Worm (Caenorhabditis elegans): ENCODE results near the gene F26D2.15.

The F26D2.15 gene

ce11 chrV:16459377-16459776, 21.7 kb downstream of the F26D2.15 start:
- TF ChIP-seq nhr-12 (tag; optimal IDR thresholded peaks at IDR 0.05) (no peak), tbx-8 (GFP tag; optimal IDR thresholded peaks at IDR 0.05) (no peak), snpc-4 (tag; optimal IDR thresholded peaks at IDR 0.05) (no peak), ztf-11 (tag; optimal IDR thresholded peaks at IDR 0.05) (no peak), mep-1 (tag; optimal IDR thresholded peaks at IDR 0.05) (no peak)

ce11 chrV:16460866-16461265, 23.2 kb downstream of the F26D2.15 start, which contains the start of gene srh-142:
Gene srh-142 (minus strand): TSS chrV:16460966.
- TF ChIP-seq ceh-83 (GFP tag; optimal IDR thresholded peaks at IDR 0.05) (no peak), lin-13 (tag; optimal IDR thresholded peaks at IDR 0.05) (no peak), lin-32 (GFP tag; optimal IDR thresholded peaks at IDR 0.05) (no peak), ham-2 (GFP tag; optimal IDR thresholded peaks at IDR 0.05) (no peak), sptf-1 (tag; optimal IDR thresholded peaks at IDR 0.05) (no peak), lsy-2 (tag; optimal IDR thresholded peaks at IDR 0.05) (no peak), elt-3 (tag; optimal IDR thresholded peaks at IDR 0.05) (no peak), ces-1 (GFP tag; optimal IDR thresholded peaks at IDR 0.05) (no peak), sem-2 (GFP tag; optimal IDR thresholded peaks at IDR 0.05) (no peak), unc-39 (tag; optimal IDR thresholded peaks at IDR 0.05) (no peak), nhr-12 (tag; optimal IDR thresholded peaks at IDR 0.05) (no peak)

DNA sequence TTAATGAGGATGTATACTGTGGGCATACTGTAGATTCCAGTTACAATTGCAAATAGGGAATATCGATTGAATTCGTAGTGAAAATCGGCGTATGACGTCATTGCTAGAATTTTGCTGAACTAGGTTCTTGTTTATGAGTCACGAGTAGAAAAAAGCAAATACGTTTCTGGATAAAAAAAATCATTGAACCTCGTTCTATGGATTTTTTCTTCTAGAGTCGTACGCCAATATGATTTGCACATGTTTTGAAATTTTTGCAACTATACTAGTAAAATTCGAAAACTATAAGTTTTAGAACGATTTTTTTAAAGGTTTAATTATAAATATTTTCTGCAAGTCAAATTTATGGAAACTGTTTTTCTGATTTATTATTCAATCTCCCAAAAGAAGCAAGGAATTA, 30.2 kb downstream of the F26D2.15 start, which contains the start of gene sru-44:
Gene sru-44, minus strand, starts transcription at position 101 of the 400 bp plus-strand sequence.
- no peak for TF ChIP-seq unc-62 (GFP tag; optimal IDR thresholded peaks at IDR 0.05)
- no peak for TF ChIP-seq unc-120 (tag; optimal IDR thresholded peaks at IDR 0.05; ENCODE audit: poor library complexity, severe bottlenecking)
- TF ChIP-seq lin-32 (GFP tag; optimal IDR thresholded peaks at IDR 0.05), result no peak
- TF ChIP-seq pha-4 (tag; optimal IDR thresholded peaks at IDR 0.05), result no peak
- no peak for TF ChIP-seq sem-2 (GFP tag; optimal IDR thresholded peaks at IDR 0.05)
- TF ChIP-seq bed-3 (GFP tag; optimal IDR thresholded peaks at IDR 0.05), result no peak
- no peak for TF ChIP-seq hlh-1 (tag; optimal IDR thresholded peaks at IDR 0.05)
- TF ChIP-seq blmp-1 (tag; optimal IDR thresholded peaks at IDR 0.05), result no peak
- no peak for TF ChIP-seq nhr-28 (tag; optimal IDR thresholded peaks at IDR 0.05)
- no peak for TF ChIP-seq ham-2 (GFP tag; optimal IDR thresholded peaks at IDR 0.05)
- TF ChIP-seq tbx-8 (GFP tag; optimal IDR thresholded peaks at IDR 0.05), result no peak

ce11 chrV:16470916-16471315, 33.3 kb downstream of the F26D2.15 start, which contains the start of gene srh-138:
Gene srh-138 (minus strand): TSS chrV:16471016.
- no peak for TF ChIP-seq ztf-11 (tag; optimal IDR thresholded peaks at IDR 0.05)
- no peak for TF ChIP-seq nhr-76 (tag; optimal IDR thresholded peaks at IDR 0.05)
- no peak for TF ChIP-seq elt-1 (tag; optimal IDR thresholded peaks at IDR 0.05; ENCODE audit: borderline replicate concordance, insufficient read depth)
- TF ChIP-seq lin-13 (tag; optimal IDR thresholded peaks at IDR 0.05), result no peak
- no peak for TF ChIP-seq ceh-39 (tag; optimal IDR thresholded peaks at IDR 0.05)
- TF ChIP-seq mab-5 (tag; optimal IDR thresholded peaks at IDR 0.05), result no peak
- no peak for TF ChIP-seq elt-3 (tag; optimal IDR thresholded peaks at IDR 0.05)
- no peak for TF ChIP-seq sptf-1 (tag; optimal IDR thresholded peaks at IDR 0.05)
- no peak for TF ChIP-seq nhr-2 (tag; optimal IDR thresholded peaks at IDR 0.05)
- TF ChIP-seq unc-120 (tag; optimal IDR thresholded peaks at IDR 0.05; ENCODE audit: poor library complexity, severe bottlenecking), result no peak
- TF ChIP-seq mep-1 (tag; optimal IDR thresholded peaks at IDR 0.05), result no peak
- no peak for TF ChIP-seq lin-32 (GFP tag; optimal IDR thresholded peaks at IDR 0.05)
- TF ChIP-seq sem-2 (GFP tag; optimal IDR thresholded peaks at IDR 0.05), result no peak
- TF ChIP-seq bed-3 (GFP tag; optimal IDR thresholded peaks at IDR 0.05), result no peak
- TF ChIP-seq zip-8 (tag; optimal IDR thresholded peaks at IDR 0.05), result no peak

DNA sequence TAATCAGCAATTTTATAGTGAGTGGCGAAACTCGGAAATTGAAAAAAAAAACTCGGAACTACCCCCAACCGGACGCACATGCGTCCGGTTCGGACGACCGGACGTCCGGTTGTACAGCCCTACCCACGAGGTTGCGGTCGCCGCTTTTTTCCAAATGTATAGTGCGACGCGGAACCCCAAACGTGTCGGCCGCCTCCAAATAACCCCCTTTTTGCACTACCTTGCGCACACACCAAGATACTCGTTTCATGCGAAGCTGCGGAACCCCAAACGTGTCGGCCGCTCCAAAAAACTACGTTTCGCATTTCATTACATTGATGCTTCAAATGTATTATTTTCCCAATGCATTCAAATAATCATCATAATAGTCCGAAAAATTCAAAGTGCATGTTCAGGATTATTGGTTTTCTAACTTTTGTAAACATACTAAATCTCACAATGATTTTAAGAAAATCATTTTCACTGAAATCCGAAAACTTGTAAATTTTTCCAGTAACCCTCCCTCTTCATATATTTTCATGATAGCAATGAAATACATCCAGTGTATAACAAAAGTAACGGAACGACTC, 34.4 kb downstream of the F26D2.15 start, which contains the start of gene srw-35:
Gene srw-35, plus strand, starts transcription at position 519 of the 569 bp plus-strand sequence.
- TF ChIP-seq zip-8 (tag; optimal IDR thresholded peaks at IDR 0.05) (no peak), mep-1 (tag; optimal IDR thresholded peaks at IDR 0.05) (no peak), ceh-83 (GFP tag; optimal IDR thresholded peaks at IDR 0.05) (no peak), unc-120 (tag; optimal IDR thresholded peaks at IDR 0.05; ENCODE audit: poor library complexity, severe bottlenecking) (no peak), lsy-2 (tag; optimal IDR thresholded peaks at IDR 0.05) (no peak), blmp-1 (tag; optimal IDR thresholded peaks at IDR 0.05) (no peak), flh-1 (GFP tag; optimal IDR thresholded peaks at IDR 0.05) (no peak), nhr-76 (tag; optimal IDR thresholded peaks at IDR 0.05) (no peak), elt-3 (tag; optimal IDR thresholded peaks at IDR 0.05) (no peak), nhr-2 (tag; optimal IDR thresholded peaks at IDR 0.05) (no peak), tbx-8 (GFP tag; optimal IDR thresholded peaks at IDR 0.05) (no peak), elt-1 (tag; optimal IDR thresholded peaks at IDR 0.05; ENCODE audit: borderline replicate concordance, insufficient read depth) (no peak), ceh-43 (GFP tag; optimal IDR thresholded peaks at IDR 0.05) (no peak), lin-13 (tag; optimal IDR thresholded peaks at IDR 0.05) (no peak), bed-3 (GFP tag; optimal IDR thresholded peaks at IDR 0.05) (no peak), mab-5 (tag; optimal IDR thresholded peaks at IDR 0.05) (no peak), nhr-237 (tag; optimal IDR thresholded peaks at IDR 0.05) (no peak)
